Fruit fly (Drosophila melanogaster) whole organism, adult: ENCODE results near the gene CG42269.

Experiments
- CG11617 ChIP-seq: fragments of 200-800 bp; sonication (Bioruptor generic); optimal IDR thresholded peaks from 2 replicates; lab custom pipeline; 2017; ENCODE audit warnings: mild to moderate bottlenecking, missing biosample characterization, missing genetic modification reagents, missing genetic modification characterization
- CG12768 ChIP-seq: fragments of 200-800 bp; sonication (Bioruptor generic); optimal IDR thresholded peaks from 2 replicates; lab custom pipeline; 2017; ENCODE audit warnings: missing biosample characterization, missing genetic modification characterization, mild to moderate bottlenecking, moderate library complexity, missing genetic modification reagents
- CG14711 ChIP-seq: fragments of 200-800 bp; sonication (Bioruptor generic); optimal IDR thresholded peaks from 2 replicates; lab custom pipeline; 2018; ENCODE audit warnings: missing biosample characterization, mild to moderate bottlenecking, missing genetic modification characterization, moderate library complexity
- CG1620 ChIP-seq: fragments of 200-800 bp; sonication (Bioruptor generic); optimal IDR thresholded peaks from 2 replicates; lab custom pipeline; 2016; ENCODE audit warnings: missing biosample characterization, missing genetic modification characterization
- CG33017 ChIP-seq: fragments of 200-800 bp; sonication (Bioruptor generic); optimal IDR thresholded peaks from 2 replicates; lab custom pipeline; 2018; ENCODE audit warnings: missing biosample characterization, mild to moderate bottlenecking, missing genetic modification characterization, moderate library complexity
- CG5204 ChIP-seq: fragments of 200-800 bp; sonication (Bioruptor generic); optimal IDR thresholded peaks from 2 replicates; lab custom pipeline; 2016; ENCODE audit warnings: missing biosample characterization, missing genetic modification characterization
- CG7045 ChIP-seq: fragments of 200-800 bp; sonication (Bioruptor generic); optimal IDR thresholded peaks from 2 replicates; lab custom pipeline; 2017; ENCODE audit warnings: missing biosample characterization, mild to moderate bottlenecking, missing genetic modification characterization
- CG7101 ChIP-seq: fragments of 200-800 bp; sonication (Bioruptor generic); optimal IDR thresholded peaks from 2 replicates; lab custom pipeline; 2018; ENCODE audit warnings: missing biosample characterization, mild to moderate bottlenecking, missing genetic modification characterization, moderate library complexity
- Clk ChIP-seq: fragments of 200-800 bp; sonication (Bioruptor generic); optimal IDR thresholded peaks from 2 replicates; lab custom pipeline; 2017; ENCODE audit warnings: missing biosample characterization, missing genetic modification characterization
- Crg-1 ChIP-seq: fragments of 200-800 bp; sonication (Bioruptor generic); optimal IDR thresholded peaks from 2 replicates; lab custom pipeline; 2016; ENCODE audit warnings: missing biosample characterization, missing genetic modification characterization
- Hr96 ChIP-seq: fragments of 200-800 bp; sonication (Bioruptor generic); optimal IDR thresholded peaks from 2 replicates; lab custom pipeline; 2016; ENCODE audit warnings: missing biosample characterization, missing genetic modification characterization
- Mnt ChIP-seq: fragments of 200-800 bp; sonication (Bioruptor generic); optimal IDR thresholded peaks from 2 replicates; lab custom pipeline; 2016; ENCODE audit warnings: missing biosample characterization, mild to moderate bottlenecking, missing genetic modification characterization
- bab1 ChIP-seq: fragments of 200-800 bp; sonication (Bioruptor generic); optimal IDR thresholded peaks from 3 replicates; lab custom pipeline; 2019; ENCODE audit warnings: missing biosample characterization, mild to moderate bottlenecking, missing genetic modification characterization, moderate library complexity
- cic ChIP-seq: fragments of 200-800 bp; sonication (Bioruptor generic); optimal IDR thresholded peaks from 2 replicates; lab custom pipeline; 2017; ENCODE audit warnings: missing biosample characterization, mild to moderate bottlenecking, missing genetic modification characterization, moderate library complexity
- cnc ChIP-seq, 2 experiments: fragments of >200 bp; optimal IDR thresholded peaks; 2 replicates each; lab custom pipeline; 2017
- kay ChIP-seq: fragments of 200-800 bp; sonication (Bioruptor generic); peaks from one replicate; lab custom pipeline; 2016; ENCODE audit warnings: missing biosample characterization, missing genetic modification characterization, borderline replicate concordance
- ovo ChIP-seq: fragments of 200-800 bp; sonication (Bioruptor generic); optimal IDR thresholded peaks from 2 replicates; lab custom pipeline; 2016; ENCODE audit warnings: missing biosample characterization, missing genetic modification characterization
- pad ChIP-seq: fragments of 200-800 bp; sonication (Bioruptor generic); optimal IDR thresholded peaks from 3 replicates; lab custom pipeline; 2017; ENCODE audit warnings: missing biosample characterization, missing genetic modification characterization, mild to moderate bottlenecking, moderate library complexity, missing genetic modification reagents
- tj ChIP-seq: fragments of 200-800 bp; sonication (Bioruptor generic); optimal IDR thresholded peaks from 3 replicates; lab custom pipeline; 2017; ENCODE audit warnings: missing biosample characterization, mild to moderate bottlenecking, missing genetic modification characterization, moderate library complexity
- toe ChIP-seq: fragments of 200-800 bp; sonication (Bioruptor generic); optimal IDR thresholded peaks from 2 replicates; lab custom pipeline; 2016; ENCODE audit warnings: missing biosample characterization, missing genetic modification characterization

CG42269 gene

DNA sequence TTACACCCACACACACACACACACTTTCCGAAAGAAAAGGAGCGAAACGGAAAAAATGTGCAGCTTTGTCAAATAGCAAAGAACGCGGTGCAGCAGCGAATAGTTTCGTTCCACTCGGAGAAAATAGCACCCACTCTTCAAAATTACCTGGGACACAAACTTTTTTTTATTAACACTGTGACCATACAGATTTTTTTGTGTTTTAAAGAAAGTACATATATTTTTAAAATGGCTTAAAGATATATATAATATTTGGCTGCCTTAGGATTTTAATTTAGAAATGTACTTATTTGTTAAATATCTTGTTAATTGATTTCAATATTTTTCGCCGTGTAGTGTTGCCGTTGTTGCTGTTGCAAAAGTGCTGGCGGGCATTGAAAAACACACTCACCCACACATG lies 18.4 kb downstream of the CG42269 start:
- TF ChIP-seq CG5204 (GFP tag; lab: Kevin White, UChicago) (peak; percentile 19), Mnt (no peak), tj (no peak)

DNA sequence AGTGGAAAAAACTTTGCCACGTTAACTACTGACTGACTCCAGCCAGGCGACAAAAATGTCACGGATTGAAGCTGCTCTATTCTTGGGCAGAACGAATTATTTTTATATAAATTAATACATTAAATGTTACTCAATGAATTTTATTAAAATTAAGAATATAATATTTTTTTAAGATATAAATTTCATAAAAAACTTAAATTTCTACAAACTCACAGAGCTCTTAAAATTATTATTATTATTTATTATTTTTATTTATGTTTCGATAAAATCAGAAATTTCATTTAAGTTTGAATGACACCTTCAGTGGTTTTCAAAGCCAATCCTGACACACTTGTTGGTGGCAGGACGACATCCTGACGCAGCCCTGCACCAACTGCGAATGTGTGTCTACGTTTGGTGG lies 19.1 kb downstream of the CG42269 start:
- no peak for TF ChIP-seq CG11617
- TF ChIP-seq tj: no peak
- no peak for TF ChIP-seq CG14711 (tag; lab: Kevin White, UChicago)
- no peak for TF ChIP-seq Clk
- TF ChIP-seq Crg-1 (GFP tag; lab: Kevin White, UChicago): no peak
- no peak for TF ChIP-seq CG33017 (tag; lab: Kevin White, UChicago)
- no peak for TF ChIP-seq cnc (optimal IDR thresholded peaks at IDR 0.05; lab: Kevin White, UChicago)
- no peak for TF ChIP-seq CG7045 (GFP tag; lab: Kevin White, UChicago)
- TF ChIP-seq bab1 (GFP tag; lab: Kevin White, UChicago): no peak
- no peak for TF ChIP-seq cic (GFP tag; lab: Kevin White, UChicago)
- no peak for TF ChIP-seq toe
- TF ChIP-seq Mnt: no peak

DNA sequence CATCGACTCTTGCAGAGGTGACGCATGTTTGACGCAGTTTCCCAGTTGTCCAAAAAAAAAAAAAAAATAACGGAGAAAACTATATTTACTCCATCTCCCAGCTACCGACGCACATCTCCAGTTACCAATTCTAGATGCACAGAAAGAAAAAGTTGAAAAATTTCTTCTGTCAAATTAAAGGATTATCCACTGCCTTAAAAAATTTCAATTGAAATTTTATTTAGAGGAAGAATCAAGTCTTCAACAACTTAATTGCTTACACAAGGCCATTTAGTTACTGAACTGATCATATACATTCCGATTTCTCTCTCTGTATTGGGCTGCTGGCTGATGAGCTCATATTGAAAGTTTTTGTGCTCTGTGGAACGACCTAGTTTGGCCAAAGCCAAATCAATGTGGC lies 19.9 kb downstream of the CG42269 start:
- no peak for TF ChIP-seq Hr96 (GFP tag; lab: Kevin White, UChicago)
- no peak for TF ChIP-seq cnc (optimal IDR thresholded peaks at IDR 0.05; lab: Kevin White, UChicago)
- TF ChIP-seq kay (GFP tag; lab: Kevin White, UChicago): no peak
- no peak for TF ChIP-seq CG7045 (GFP tag; lab: Kevin White, UChicago)
- TF ChIP-seq Clk: no peak
- TF ChIP-seq toe: no peak
- TF ChIP-seq CG1620 (GFP tag; lab: Kevin White, UChicago): no peak
- TF ChIP-seq Crg-1 (GFP tag; lab: Kevin White, UChicago): no peak
- no peak for TF ChIP-seq cic (GFP tag; lab: Kevin White, UChicago)
- no peak for TF ChIP-seq CG14711 (tag; lab: Kevin White, UChicago)
- TF ChIP-seq ovo: no peak
- no peak for TF ChIP-seq CG5204 (GFP tag; lab: Kevin White, UChicago)
- no peak for TF ChIP-seq Mnt
- no peak for TF ChIP-seq CG7101 (tag; lab: Kevin White, UChicago)
- TF ChIP-seq CG11617: no peak

DNA sequence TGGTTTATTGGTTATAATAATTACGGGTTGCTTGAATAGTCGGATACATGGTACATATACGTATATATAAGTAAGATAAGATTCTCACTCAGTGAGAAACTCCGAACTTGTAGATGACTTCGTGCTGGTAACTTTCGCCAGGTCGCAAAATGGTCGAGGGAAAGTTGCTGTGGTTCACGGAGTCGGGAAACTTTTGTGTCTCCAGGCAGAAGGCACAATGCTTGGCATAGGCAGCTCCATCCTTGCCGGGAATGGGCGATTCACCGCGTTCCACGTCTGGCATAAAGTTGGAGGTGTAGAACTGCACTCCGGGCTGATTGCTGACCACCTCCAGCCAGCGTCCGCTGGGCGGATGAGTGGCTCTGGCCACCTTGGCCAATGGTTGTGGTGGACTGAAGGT lies 27.1 kb downstream of the CG42269 start, which contains the start of gene CG10469:
Gene CG10469 (minus strand): TSS at position 101 of the 400 bp plus-strand sequence.
- no peak for TF ChIP-seq kay (GFP tag; lab: Kevin White, UChicago)
- no peak for TF ChIP-seq CG14711 (tag; lab: Kevin White, UChicago)
- no peak for TF ChIP-seq bab1 (GFP tag; lab: Kevin White, UChicago)
- TF ChIP-seq CG12768 (GFP tag; lab: Kevin White, UChicago): no peak
- no peak for TF ChIP-seq cic (GFP tag; lab: Kevin White, UChicago)
- no peak for TF ChIP-seq Mnt
- TF ChIP-seq tj: no peak
- TF ChIP-seq ovo: no peak
- TF ChIP-seq pad (GFP tag; lab: Kevin White, UChicago): no peak

DNA sequence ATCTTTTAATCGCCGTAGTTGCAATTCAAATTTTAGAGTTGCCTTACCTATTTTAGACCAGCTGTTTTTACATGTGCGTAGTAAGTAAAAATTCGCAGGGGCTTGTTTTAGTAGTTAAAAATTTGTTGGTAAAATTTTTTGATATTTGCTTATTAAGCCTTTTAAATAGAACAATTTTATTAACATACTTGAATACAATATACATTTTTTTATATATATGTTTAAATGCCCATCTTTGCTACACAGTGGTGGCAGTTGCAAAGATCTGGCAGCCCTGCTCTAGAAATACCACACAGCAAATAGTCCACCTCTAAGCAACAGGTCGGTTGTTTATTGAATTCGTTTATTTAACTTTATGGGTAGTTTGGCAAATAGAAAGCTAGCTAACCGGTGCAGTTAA lies 28.6 kb downstream of the CG42269 start, which contains the start of the genes CG10467 and loj:
Gene CG10467 (minus strand): TSS at position 51 of the 400 bp plus-strand sequence.
Gene loj (plus strand): TSS at position 291 of the 400 bp plus-strand sequence.
- TF ChIP-seq CG14711 (tag; lab: Kevin White, UChicago) (peak; percentile 94), CG1620 (GFP tag; lab: Kevin White, UChicago) (peak; percentile 88), CG33017 (tag; lab: Kevin White, UChicago) (peak; percentile 88), bab1 (GFP tag; lab: Kevin White, UChicago) (peak; percentile 88), Crg-1 (GFP tag; lab: Kevin White, UChicago) (peak; percentile 77), kay (GFP tag; lab: Kevin White, UChicago) (no peak), CG12768 (GFP tag; lab: Kevin White, UChicago) (peak; percentile 91), ovo (peak; percentile 86), toe (peak; percentile 84), CG7045 (GFP tag; lab: Kevin White, UChicago) (peak; percentile 93), cic (GFP tag; lab: Kevin White, UChicago) (peak; percentile 31), Hr96 (GFP tag; lab: Kevin White, UChicago) (peak; percentile 75), CG5204 (GFP tag; lab: Kevin White, UChicago) (peak; percentile 88), cnc (optimal IDR thresholded peaks at IDR 0.05; lab: Kevin White, UChicago) (no peak), CG7101 (tag; lab: Kevin White, UChicago) (peak; percentile 92), Mnt (peak; percentile 62), CG11617 (peak; percentile 87), pad (GFP tag; lab: Kevin White, UChicago) (peak; percentile 78), Clk (peak; percentile 81), tj (peak; percentile 69)

DNA sequence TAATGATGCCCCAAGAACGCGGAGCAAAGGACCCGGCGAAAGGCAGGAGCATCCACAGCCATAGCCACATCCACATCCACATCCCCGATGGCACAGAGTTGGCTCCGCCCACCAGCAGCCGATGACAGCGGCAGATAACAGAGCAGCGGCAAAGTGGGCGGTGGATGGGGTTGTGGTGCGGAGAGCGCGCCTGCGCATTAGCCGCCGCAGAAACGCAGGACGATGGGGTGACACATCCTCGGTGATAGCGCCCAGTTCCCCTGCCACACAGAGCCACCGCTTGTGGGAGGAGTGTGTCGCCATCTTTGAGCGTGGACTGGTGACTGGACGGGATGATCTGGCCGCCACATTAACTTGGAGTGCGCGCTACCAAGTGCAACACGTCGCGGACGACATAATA lies 31.2 kb downstream of the CG42269 start, which contains the start of gene Ets65A:
Gene Ets65A (plus strand): TSS at position 348 of the 400 bp plus-strand sequence.
- TF ChIP-seq CG1620 (GFP tag; lab: Kevin White, UChicago) (no peak), CG14711 (tag; lab: Kevin White, UChicago) (no peak), cnc (optimal IDR thresholded peaks at IDR 0.05; lab: Kevin White, UChicago) (no peak), CG12768 (GFP tag; lab: Kevin White, UChicago) (no peak), cic (GFP tag; lab: Kevin White, UChicago) (no peak), Mnt (no peak), ovo (no peak), CG33017 (tag; lab: Kevin White, UChicago) (no peak), tj (no peak), Clk (no peak), CG5204 (GFP tag; lab: Kevin White, UChicago) (no peak)

DNA sequence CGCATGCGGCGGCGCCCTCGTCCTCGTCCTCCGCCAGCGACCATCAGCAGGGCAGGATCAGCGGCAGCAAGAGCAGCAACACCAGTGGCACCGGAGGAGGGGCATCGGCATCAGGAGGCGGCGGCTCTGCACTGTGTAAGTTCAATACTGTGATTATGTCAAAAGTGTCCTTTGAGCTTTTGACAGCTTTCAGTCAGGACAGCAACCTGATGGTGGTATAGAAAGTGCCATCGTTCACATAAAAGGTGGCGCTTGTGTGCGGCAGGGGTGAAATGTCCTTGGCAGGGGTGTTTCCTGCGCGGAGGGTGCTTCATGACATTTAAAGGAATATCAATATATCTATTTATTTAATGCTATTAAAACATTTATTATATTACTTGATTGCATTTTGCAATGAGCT lies 37.6 kb downstream of the CG42269 start:
- TF ChIP-seq toe: no peak
- no peak for TF ChIP-seq CG1620 (GFP tag; lab: Kevin White, UChicago)
- TF ChIP-seq CG7101 (tag; lab: Kevin White, UChicago): no peak
- no peak for TF ChIP-seq Hr96 (GFP tag; lab: Kevin White, UChicago)
- no peak for TF ChIP-seq CG11617
- no peak for TF ChIP-seq CG12768 (GFP tag; lab: Kevin White, UChicago)
